Worm (Caenorhabditis elegans): Measurements from ENCODE around the gene immt-1.

immt-1 gene

ce11 chrX:2687174-2687573 is at the start of gene immt-1:
immt-1 (minus strand) TSS chrX:2687184.
- TF ChIP-seq W03F9.2 (tag; optimal IDR thresholded peaks at IDR 0.05) = peak; percentile 71
- TF ChIP-seq him-1 (tag; optimal IDR thresholded peaks at IDR 0.05) = no peak

DNA sequence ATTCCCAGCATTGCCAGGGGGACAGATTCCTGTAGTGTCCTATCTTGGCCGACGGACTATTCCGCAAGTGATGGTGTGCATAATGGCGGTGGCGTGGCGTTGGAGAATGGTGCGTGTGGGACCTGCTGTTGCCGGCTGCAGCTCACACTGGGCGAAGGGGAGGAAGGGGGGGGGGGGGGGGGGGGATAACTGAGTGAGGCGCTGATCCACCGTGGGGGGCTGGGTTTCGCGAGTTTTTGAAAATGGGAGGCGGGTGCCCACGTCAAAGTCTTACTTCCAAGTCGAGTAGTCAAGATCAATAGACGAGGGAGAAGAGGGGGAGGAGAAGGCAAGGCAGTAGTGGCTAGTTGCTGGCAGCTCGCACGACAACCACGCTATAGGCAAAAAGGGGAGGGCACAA is 44.4 kb upstream of the immt-1 start:
- no peak for TF ChIP-seq him-1 (tag; optimal IDR thresholded peaks at IDR 0.05)
- TF ChIP-seq dao-5 (tag; optimal IDR thresholded peaks at IDR 0.05) = no peak
- no peak for TF ChIP-seq W03F9.2 (tag; optimal IDR thresholded peaks at IDR 0.05)

ce11 chrX:2729857-2730256 is 42.9 kb upstream of the immt-1 start:
- TF ChIP-seq dao-5 (tag; optimal IDR thresholded peaks at IDR 0.05) = no peak
- no peak for TF ChIP-seq W03F9.2 (tag; optimal IDR thresholded peaks at IDR 0.05)
- no peak for TF ChIP-seq him-1 (tag; optimal IDR thresholded peaks at IDR 0.05)

- TF ChIP-seq W03F9.2 (tag; optimal IDR thresholded peaks at IDR 0.05) (no peak), dao-5 (tag; optimal IDR thresholded peaks at IDR 0.05) (no peak), him-1 (tag; optimal IDR thresholded peaks at IDR 0.05) (no peak)
Measured at ce11 chrX:2727681-2728080, 40.7 kb upstream of the immt-1 start.

DNA sequence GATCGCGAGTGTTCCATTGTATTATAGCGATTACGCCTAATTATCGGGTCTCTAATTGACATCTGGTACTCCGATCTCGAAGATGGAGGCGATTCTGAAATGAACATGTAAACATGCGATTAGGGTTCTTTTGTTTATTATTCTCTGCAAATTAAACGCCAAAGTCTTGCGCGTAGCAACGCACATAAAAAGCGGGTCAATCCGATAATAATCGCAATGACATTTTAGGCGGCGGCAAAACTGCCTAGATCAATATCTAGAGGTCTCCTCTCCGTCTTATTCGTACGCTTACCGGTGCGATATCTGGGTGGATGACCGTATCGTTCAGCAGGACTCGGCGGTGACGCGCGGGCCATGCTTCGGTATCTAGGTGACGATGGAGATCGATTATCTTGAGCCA is 26.0 kb upstream of the immt-1 start:
- TF ChIP-seq W03F9.2 (tag; optimal IDR thresholded peaks at IDR 0.05) = no peak
- no peak for TF ChIP-seq dao-5 (tag; optimal IDR thresholded peaks at IDR 0.05)
- no peak for TF ChIP-seq him-1 (tag; optimal IDR thresholded peaks at IDR 0.05)

ce11 chrX:2709183-2709582 is 22.2 kb upstream of the immt-1 start:
- no peak for TF ChIP-seq him-1 (tag; optimal IDR thresholded peaks at IDR 0.05)
- TF ChIP-seq W03F9.2 (tag; optimal IDR thresholded peaks at IDR 0.05) = no peak
- TF ChIP-seq dao-5 (tag; optimal IDR thresholded peaks at IDR 0.05) = no peak

- TF ChIP-seq him-1 (tag; optimal IDR thresholded peaks at IDR 0.05) (no peak), dao-5 (tag; optimal IDR thresholded peaks at IDR 0.05) (no peak), W03F9.2 (tag; optimal IDR thresholded peaks at IDR 0.05) (no peak)
Measured at ce11 chrX:2707480-2708015, 20.6 kb upstream of the immt-1 start.

ce11 chrX:2705809-2706378 is 18.9 kb upstream of the immt-1 start, which contains the start of gene igcm-3:
igcm-3 (minus strand) TSS chrX:2705859.
- TF ChIP-seq him-1 (tag; optimal IDR thresholded peaks at IDR 0.05) (no peak), W03F9.2 (tag; optimal IDR thresholded peaks at IDR 0.05) (no peak), dao-5 (tag; optimal IDR thresholded peaks at IDR 0.05) (no peak)

- no peak for TF ChIP-seq him-1 (tag; optimal IDR thresholded peaks at IDR 0.05)
- TF ChIP-seq dao-5 (tag; optimal IDR thresholded peaks at IDR 0.05) = no peak
- TF ChIP-seq W03F9.2 (tag; optimal IDR thresholded peaks at IDR 0.05) = no peak
Measured at ce11 chrX:2704768-2705486, 17.9 kb upstream of the immt-1 start.

DNA sequence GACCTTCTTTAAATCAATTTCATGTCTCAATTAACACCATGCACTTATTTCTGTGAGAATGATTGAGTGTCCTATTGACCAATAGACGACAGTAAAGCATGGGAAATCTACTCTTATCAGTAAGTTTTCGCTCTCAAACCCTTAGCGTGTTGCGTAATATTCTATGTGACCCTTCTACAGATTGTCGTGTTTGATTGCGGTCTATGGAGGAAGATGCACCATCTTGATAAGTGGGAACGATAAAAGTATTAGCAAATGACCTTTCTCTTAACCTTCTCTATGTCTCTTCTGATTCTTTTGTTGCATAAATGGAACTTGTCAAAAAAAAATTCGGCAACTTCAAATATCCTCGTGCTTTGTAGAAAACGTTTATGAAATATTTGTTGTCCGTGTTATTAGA is 16.9 kb upstream of the immt-1 start:
- TF ChIP-seq him-1 (tag; optimal IDR thresholded peaks at IDR 0.05) = no peak
- TF ChIP-seq W03F9.2 (tag; optimal IDR thresholded peaks at IDR 0.05) = no peak
- no peak for TF ChIP-seq dao-5 (tag; optimal IDR thresholded peaks at IDR 0.05)

DNA sequence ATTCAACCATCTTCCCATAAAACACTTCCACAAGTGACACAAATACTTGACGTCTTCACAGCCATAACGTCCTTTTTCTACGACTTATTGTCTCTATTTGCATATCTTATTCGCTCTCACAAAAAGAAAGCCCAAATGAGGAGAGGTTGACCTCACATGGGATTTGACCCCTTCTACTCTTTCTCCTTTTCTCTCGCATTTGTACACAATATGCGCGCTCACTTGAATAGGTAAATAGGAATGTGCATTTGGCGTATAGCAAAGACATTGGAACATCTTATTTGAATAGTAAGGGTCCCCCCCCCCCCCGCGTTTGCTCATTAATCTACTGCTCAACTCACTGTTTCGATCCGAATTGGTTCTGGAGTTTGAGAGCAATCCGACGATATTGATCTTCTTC is 13.7 kb upstream of the immt-1 start:
- no peak for TF ChIP-seq dao-5 (tag; optimal IDR thresholded peaks at IDR 0.05)
- no peak for TF ChIP-seq W03F9.2 (tag; optimal IDR thresholded peaks at IDR 0.05)
- no peak for TF ChIP-seq him-1 (tag; optimal IDR thresholded peaks at IDR 0.05)

DNA sequence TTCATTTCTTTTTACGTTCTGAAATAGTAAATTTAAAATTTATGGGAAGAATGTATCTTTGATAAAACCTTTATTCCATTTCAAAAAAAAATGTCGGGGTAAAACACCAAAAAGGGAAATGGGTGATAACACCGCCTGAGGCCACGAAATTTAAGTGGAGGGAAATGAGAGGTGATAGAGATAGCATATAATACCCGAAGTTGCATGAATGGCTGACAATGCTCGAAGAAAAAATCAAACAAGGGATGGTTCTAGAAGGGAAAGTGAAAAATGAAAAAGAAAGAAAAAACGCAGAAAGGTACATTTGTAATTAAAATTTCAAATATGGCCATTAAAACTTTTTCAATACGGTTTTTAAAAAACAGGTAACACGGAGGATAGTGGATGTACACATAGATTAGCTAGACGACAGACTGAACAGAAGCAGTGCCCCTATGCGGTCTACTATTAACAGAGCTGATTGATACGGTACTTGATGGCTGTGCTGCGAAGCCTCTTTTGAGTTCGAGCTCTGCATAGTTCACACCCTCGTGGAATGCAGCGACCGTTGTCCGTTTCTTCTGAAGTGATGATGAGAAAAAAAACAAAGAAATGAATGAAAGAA is 11.3 kb upstream of the immt-1 start:
- TF ChIP-seq him-1 (tag; optimal IDR thresholded peaks at IDR 0.05) (no peak), W03F9.2 (tag; optimal IDR thresholded peaks at IDR 0.05) (no peak), dao-5 (tag; optimal IDR thresholded peaks at IDR 0.05) (no peak)

DNA sequence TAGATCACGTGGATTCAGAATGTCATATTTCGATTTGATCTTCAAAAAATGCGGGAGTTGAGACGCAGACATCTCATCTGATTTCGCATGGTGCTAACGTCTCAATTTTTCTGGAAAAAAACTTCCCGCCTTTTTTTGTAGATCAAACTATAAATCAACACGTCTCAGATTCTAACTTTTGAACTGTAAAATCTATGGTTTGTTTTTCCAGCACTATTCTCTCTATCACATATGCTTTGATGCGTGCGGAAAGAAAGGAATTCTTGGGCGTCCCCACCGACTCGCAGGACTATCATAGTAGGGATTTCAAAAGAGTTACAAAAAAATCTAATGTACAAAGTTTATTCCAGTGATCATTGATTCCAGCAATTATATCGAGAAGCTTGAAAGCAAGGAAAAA is 10.7 kb upstream of the immt-1 start:
- TF ChIP-seq him-1 (tag; optimal IDR thresholded peaks at IDR 0.05) (no peak), W03F9.2 (tag; optimal IDR thresholded peaks at IDR 0.05) (no peak), dao-5 (tag; optimal IDR thresholded peaks at IDR 0.05) (no peak)

- TF ChIP-seq him-1 (tag; optimal IDR thresholded peaks at IDR 0.05) (no peak), W03F9.2 (tag; optimal IDR thresholded peaks at IDR 0.05) (no peak), dao-5 (tag; optimal IDR thresholded peaks at IDR 0.05) (no peak)
Measured at ce11 chrX:2696563-2696962, 9.6 kb upstream of the immt-1 start.
